Worm (Caenorhabditis elegans) whole organism, L4 larva: Measurements from ENCODE around the gene fbxa-143.

ENCODE experiments used
- D1046.2 ChIP-seq: fragments of 200-800 bp; sonication (Bioruptor generic); IDR thresholded peaks from 2 replicates; pipeline ENCODE4 v1.3.6; 2022; ENCODE audit warnings: missing genetic modification characterization, missing compliant biosample characterization
- F10B5.3 ChIP-seq: sonication (generic microtip); optimal IDR thresholded peaks from 2 replicates; lab custom pipeline; 2016; ENCODE audit warnings: mild to moderate bottlenecking, missing genetic modification characterization, missing compliant biosample characterization
- F37D6.2 ChIP-seq: sonication (generic microtip); optimal IDR thresholded peaks from 2 replicates; lab custom pipeline; 2016; ENCODE audit warnings: mild to moderate bottlenecking, missing genetic modification characterization, missing compliant biosample characterization
- F49E8.2 ChIP-seq: sonication (generic microtip); optimal IDR thresholded peaks from 2 replicates; lab custom pipeline; 2016; ENCODE audit warnings: missing compliant biosample characterization, mild to moderate bottlenecking, missing genetic modification characterization, borderline replicate concordance
- Y105C5A.15 ChIP-seq: fragments of 200-800 bp; sonication (Bioruptor generic); IDR thresholded peaks from 2 replicates; pipeline ENCODE4 v1.3.6; 2022; ENCODE audit warnings: missing genetic modification characterization, missing compliant biosample characterization
- Y48G9A.11 ChIP-seq: fragments of 200-800 bp; sonication (Bioruptor generic); IDR thresholded peaks from 2 replicates; pipeline ENCODE4 v1.3.6; 2022; ENCODE audit warnings: missing genetic modification reagents, missing genetic modification characterization, missing compliant biosample characterization
- Y75B8A.6 ChIP-seq: fragments of 200-800 bp; sonication (Bioruptor generic); IDR thresholded peaks from 2 replicates; pipeline ENCODE4 v1.3.6; 2022; ENCODE audit warnings: missing genetic modification reagents, missing genetic modification characterization, missing compliant biosample characterization
- attf-4 ChIP-seq: sonication (generic microtip); optimal IDR thresholded peaks from 3 replicates; lab custom pipeline; 2017; ENCODE audit warnings: missing biosample characterization, missing genetic modification characterization
- ceh-20 ChIP-seq: fragments of 200-800 bp; sonication (Bioruptor generic); IDR thresholded peaks from 2 replicates; pipeline ENCODE4 v1.3.6; 2022; ENCODE audit warnings: missing genetic modification reagents, missing genetic modification characterization, missing compliant biosample characterization
- ceh-32 ChIP-seq: sonication (generic microtip); optimal IDR thresholded peaks from 2 replicates; lab custom pipeline; 2016; ENCODE audit warnings: mild to moderate bottlenecking, missing genetic modification characterization, missing compliant biosample characterization; ENCODE audit not compliant: poor library complexity
- ceh-62 ChIP-seq: sonication (generic microtip); optimal IDR thresholded peaks from 2 replicates; lab custom pipeline; 2017; ENCODE audit warnings: missing biosample characterization, missing genetic modification characterization
- ceh-82 ChIP-seq: sonication (generic microtip); optimal IDR thresholded peaks from 2 replicates; lab custom pipeline; 2017; ENCODE audit warnings: missing biosample characterization, missing genetic modification characterization
- ces-1 ChIP-seq: fragments of 150-350 bp; sonication (generic microtip); optimal IDR thresholded peaks from 4 replicates; lab custom pipeline; 2014; ENCODE audit warnings: missing biosample characterization, missing genetic modification reagents, missing genetic modification characterization
- daf-16 ChIP-seq, 3 experiments: sonication (generic microtip); optimal IDR thresholded peaks; 2 replicates each; lab custom pipeline; 2016 to 2017; ENCODE audit warnings: missing genetic modification characterization in 3 of 3, missing genetic modification reagents in 3 of 3, mild to moderate bottlenecking in 2 of 3, missing compliant biosample characterization in 2 of 3, missing biosample characterization in 1 of 3, moderate library complexity in 1 of 3
- daf-19 ChIP-seq: fragments of 200-800 bp; sonication (Bioruptor generic); conservative IDR thresholded peaks from 2 replicates; pipeline ENCODE4 v1.3.6; 2022; ENCODE audit warnings: missing genetic modification characterization, missing compliant biosample characterization
- daf-8 ChIP-seq: fragments of 200-800 bp; sonication (Bioruptor generic); IDR thresholded peaks from 2 replicates; pipeline ENCODE4 v1.3.6; 2022; ENCODE audit warnings: missing genetic modification characterization, missing compliant biosample characterization
- dmd-8 ChIP-seq: fragments of 200-800 bp; sonication (Bioruptor generic); IDR thresholded peaks from 2 replicates; pipeline ENCODE4 v1.3.6; 2022; ENCODE audit warnings: missing genetic modification characterization, missing compliant biosample characterization
- dpl-1 ChIP-seq: fragments of 150-350 bp; optimal IDR thresholded peaks from 2 replicates; lab custom pipeline; 2014; ENCODE audit warnings: missing biosample characterization, missing genetic modification reagents, missing genetic modification characterization
- fkh-10 ChIP-seq: fragments of 150-350 bp; optimal IDR thresholded peaks from 2 replicates; lab custom pipeline; 2014; ENCODE audit warnings: missing biosample characterization, missing genetic modification reagents, missing genetic modification characterization
- gei-8 ChIP-seq: fragments of 200-800 bp; sonication (Bioruptor generic); optimal IDR thresholded peaks from 2 replicates; lab custom pipeline; 2018; ENCODE audit warnings: mild to moderate bottlenecking, missing genetic modification characterization, missing compliant biosample characterization
- hlh-11 ChIP-seq: fragments of 200-800 bp; sonication (Bioruptor generic); optimal IDR thresholded peaks from 2 replicates; lab custom pipeline; 2018; ENCODE audit warnings: mild to moderate bottlenecking, missing genetic modification characterization, missing compliant biosample characterization
- lim-7 ChIP-seq: fragments of 200-800 bp; sonication (Bioruptor generic); IDR thresholded peaks from 2 replicates; pipeline ENCODE4 v1.3.6; 2022; ENCODE audit warnings: missing genetic modification characterization, missing compliant biosample characterization
- lin-15B ChIP-seq: fragments of 150-350 bp; sonication (generic microtip); optimal IDR thresholded peaks from 3 replicates; lab custom pipeline; 2014; ENCODE audit warnings: missing biosample characterization, missing genetic modification characterization
- lin-29 ChIP-seq: fragments of 200-800 bp; sonication (Bioruptor generic); IDR thresholded peaks from 2 replicates; pipeline ENCODE4 v1.3.6; 2022; ENCODE audit warnings: missing genetic modification reagents, missing genetic modification characterization, missing compliant biosample characterization
- lin-38 ChIP-seq: fragments of 200-800 bp; sonication (Bioruptor generic); IDR thresholded peaks from 2 replicates; pipeline ENCODE4 v1.3.6; 2022; ENCODE audit warnings: missing genetic modification reagents, missing genetic modification characterization, missing compliant biosample characterization
- lin-39 ChIP-seq: fragments of 150-350 bp; optimal IDR thresholded peaks from 2 replicates; lab custom pipeline; 2014; ENCODE audit warnings: missing biosample characterization, missing genetic modification reagents, missing genetic modification characterization
- madf-5 ChIP-seq, 2 experiments: fragments of 200-800 bp; sonication (Bioruptor generic); IDR thresholded peaks; 2 replicates each; pipeline ENCODE4 v1.3.6; 2022; ENCODE audit warnings: missing compliant biosample characterization in 2 of 2, missing genetic modification characterization in 2 of 2
- madf-9 ChIP-seq: fragments of 200-800 bp; sonication (Bioruptor generic); conservative IDR thresholded peaks from 2 replicates; pipeline ENCODE4 v1.3.6; 2022; ENCODE audit warnings: missing genetic modification reagents, missing genetic modification characterization, missing compliant biosample characterization
- mdl-1 ChIP-seq, 2 experiments: fragments of 150-350 bp in 1 of 2; sonication (generic microtip) in 1 of 2; optimal IDR thresholded peaks; 2 replicates each; lab custom pipeline; 2014 to 2017; ENCODE audit warnings: missing biosample characterization in 2 of 2, missing genetic modification characterization in 2 of 2
- mep-1 ChIP-seq: fragments of 150-350 bp; sonication (generic microtip); optimal IDR thresholded peaks from 3 replicates; lab custom pipeline; 2014; ENCODE audit warnings: missing biosample characterization, missing genetic modification characterization
- mxl-2 ChIP-seq: fragments of 200-800 bp; sonication (Bioruptor generic); conservative IDR thresholded peaks from 2 replicates; pipeline ENCODE4 v1.3.6; 2022; ENCODE audit warnings: missing genetic modification reagents, missing genetic modification characterization, missing compliant biosample characterization
- nhr-10 ChIP-seq: fragments of 150-350 bp; optimal IDR thresholded peaks from 2 replicates; lab custom pipeline; 2014; ENCODE audit warnings: missing biosample characterization, missing genetic modification characterization
- nhr-102 ChIP-seq: sonication (generic microtip); optimal IDR thresholded peaks from 2 replicates; lab custom pipeline; 2016; ENCODE audit warnings: mild to moderate bottlenecking, missing genetic modification characterization, moderate library complexity, missing compliant biosample characterization
- nhr-111 ChIP-seq: fragments of 200-800 bp; sonication (Bioruptor generic); optimal IDR thresholded peaks from 2 replicates; lab custom pipeline; 2018; ENCODE audit warnings: mild to moderate bottlenecking, missing genetic modification characterization, missing compliant biosample characterization
- nhr-28 ChIP-seq: fragments of 150-350 bp; optimal IDR thresholded peaks from 2 replicates; lab custom pipeline; 2014; ENCODE audit warnings: missing biosample characterization, missing genetic modification characterization
- nhr-41 ChIP-seq: fragments of 200-800 bp; sonication (Bioruptor generic); IDR thresholded peaks from 2 replicates; pipeline ENCODE4 v1.3.6; 2022; ENCODE audit warnings: missing genetic modification reagents, missing genetic modification characterization, missing compliant biosample characterization
- nhr-42 ChIP-seq: fragments of 200-800 bp; sonication (Bioruptor generic); IDR thresholded peaks from 2 replicates; pipeline ENCODE4 v1.3.6; 2022; ENCODE audit warnings: missing genetic modification characterization, missing compliant biosample characterization
- nhr-48 ChIP-seq: sonication (generic microtip); optimal IDR thresholded peaks from 2 replicates; lab custom pipeline; 2016; ENCODE audit warnings: mild to moderate bottlenecking, missing genetic modification characterization, missing compliant biosample characterization
- nhr-76 ChIP-seq: fragments of 150-350 bp; optimal IDR thresholded peaks from 2 replicates; lab custom pipeline; 2014; ENCODE audit warnings: missing biosample characterization, missing genetic modification characterization
- nhr-77 ChIP-seq: fragments of 150-350 bp; optimal IDR thresholded peaks from 2 replicates; lab custom pipeline; 2014; ENCODE audit warnings: missing biosample characterization, missing genetic modification characterization
- pha-4 ChIP-seq, 2 experiments: fragments of 150-350 bp in 1 of 2; fragments of 200-800 bp in 1 of 2; sonication (Bioruptor generic) in 1 of 2; IDR thresholded peaks in 1 of 2; optimal IDR thresholded peaks in 1 of 2; 2 replicates each; pipeline versions ENCODE4 v1.3.6 to Lab custom; 2014 to 2022; ENCODE audit warnings: missing genetic modification characterization in 2 of 2, missing genetic modification reagents in 2 of 2, missing biosample characterization in 1 of 2, missing compliant biosample characterization in 1 of 2
- php-3 ChIP-seq: fragments of 200-800 bp; sonication (Bioruptor generic); IDR thresholded peaks from 2 replicates; pipeline ENCODE4 v1.3.6; 2022; ENCODE audit warnings: missing genetic modification reagents, missing genetic modification characterization, missing compliant biosample characterization
- pqm-1 ChIP-seq: sonication (generic microtip); optimal IDR thresholded peaks from 2 replicates; lab custom pipeline; 2017; ENCODE audit warnings: missing biosample characterization, missing genetic modification characterization
- rbr-2 ChIP-seq: sonication (generic microtip); optimal IDR thresholded peaks from 2 replicates; lab custom pipeline; 2016; ENCODE audit warnings: missing genotype, missing genetic modification characterization, missing compliant biosample characterization
- saeg-2 ChIP-seq: fragments of 200-800 bp; sonication (Bioruptor generic); IDR thresholded peaks from 2 replicates; pipeline ENCODE4 v1.3.6; 2022; ENCODE audit warnings: missing genetic modification reagents, missing genetic modification characterization, missing compliant biosample characterization
- snpc-4 ChIP-seq: fragments of 150-350 bp; optimal IDR thresholded peaks from 2 replicates; lab custom pipeline; 2014; ENCODE audit warnings: missing biosample characterization, missing genetic modification characterization
- unc-62 ChIP-seq, 3 experiments: fragments of 150-350 bp in 1 of 3; sonication (generic microtip); optimal IDR thresholded peaks in 2 of 3; peaks in 1 of 3; 1 replicate in 1 of 3; 2 replicates in 2 of 3; lab custom pipeline; 2014 to 2017; ENCODE audit warnings: missing biosample characterization in 3 of 3, missing genetic modification characterization in 3 of 3, missing genetic modification reagents in 3 of 3, missing genotype in 1 of 3
- zag-1 ChIP-seq: fragments of 150-350 bp; optimal IDR thresholded peaks from 2 replicates; lab custom pipeline; 2014; ENCODE audit warnings: missing biosample characterization, missing genetic modification characterization
- zfp-2 ChIP-seq: sonication (generic microtip); optimal IDR thresholded peaks from 2 replicates; lab custom pipeline; 2016; ENCODE audit warnings: mild to moderate bottlenecking, missing genetic modification characterization, missing compliant biosample characterization
- zip-2 ChIP-seq: fragments of 150-350 bp; optimal IDR thresholded peaks from 2 replicates; lab custom pipeline; 2014; ENCODE audit warnings: missing biosample characterization, missing genetic modification characterization
- ztf-11 ChIP-seq: fragments of 150-350 bp; optimal IDR thresholded peaks from 2 replicates; lab custom pipeline; 2014; ENCODE audit warnings: missing biosample characterization, missing genetic modification characterization
- ztf-7 ChIP-seq: fragments of 150-350 bp; optimal IDR thresholded peaks from 2 replicates; lab custom pipeline; 2014; ENCODE audit warnings: missing biosample characterization, missing genetic modification characterization

The fbxa-143 gene

ce11 chrV:16080039-16080438 is 47.3 kb downstream of the fbxa-143 start:
- TF ChIP-seq nhr-102 (no peak), php-3 (GFP tag; lab: Robert Waterston, UW) (peak; percentile 68; the same call in 1 of the 2 replicates), gei-8 (GFP tag; lab: Kevin White, UChicago) (no peak), nhr-41 (GFP tag; lab: Robert Waterston, UW) (no peak), lin-29 (GFP tag; lab: Robert Waterston, UW) (no peak), dmd-8 (GFP tag; lab: Robert Waterston, UW) (no peak), ces-1 (GFP tag; lab: Kevin White, UChicago) (no peak), ceh-82 (tag; lab: Kevin White, UChicago) (no peak), ztf-11 (no peak), F49E8.2 (tag; lab: Kevin White, UChicago) (no peak), snpc-4 (tag; lab: Kevin White, UChicago) (no peak), nhr-76 (tag; lab: Kevin White, UChicago) (no peak), nhr-111 (GFP tag; lab: Kevin White, UChicago) (no peak), lin-15B (no peak), hlh-11 (tag; lab: Kevin White, UChicago) (no peak), lin-38 (GFP tag; lab: Robert Waterston, UW) (no peak), madf-5 (GFP tag; IDR thresholded peaks at IDR 0.05; lab: Robert Waterston, UW) (no peak), nhr-77 (no peak), Y48G9A.11 (GFP tag; lab: Robert Waterston, UW) (no peak), Y105C5A.15 (GFP tag; lab: Robert Waterston, UW) (no peak), nhr-28 (peak; percentile 84), ceh-20 (GFP tag; lab: Robert Waterston, UW) (no peak), saeg-2 (GFP tag; lab: Robert Waterston, UW) (no peak), F10B5.3 (no peak), rbr-2 (tag; lab: Kevin White, UChicago) (no peak), madf-9 (GFP tag; lab: Robert Waterston, UW) (no peak), nhr-10 (tag; lab: Kevin White, UChicago) (no peak), nhr-42 (no peak), unc-62 (GFP tag; optimal IDR thresholded peaks at IDR 0.05 in 1 of 2; lab: Kevin White, UChicago) (peak in 1 of 2 experiments; percentile 0), unc-62 (tag; optimal IDR thresholded peaks at IDR 0.05; lab: Kevin White, UChicago) (no peak), nhr-48 (tag; lab: Kevin White, UChicago) (peak; percentile 14), F37D6.2 (tag; lab: Kevin White, UChicago) (no peak), mdl-1 (tag; optimal IDR thresholded peaks at IDR 0.05; lab: Kevin White, UChicago) (no peak), Y75B8A.6 (GFP tag; lab: Robert Waterston, UW) (no peak), pha-4 (GFP tag; IDR thresholded peaks at IDR 0.05; lab: Robert Waterston, UW) (no peak), pha-4 (tag; optimal IDR thresholded peaks at IDR 0.05; lab: Kevin White, UChicago) (no peak), zag-1 (tag; lab: Kevin White, UChicago) (no peak), pqm-1 (tag; lab: Kevin White, UChicago) (peak; percentile 74), daf-19 (GFP tag; lab: Robert Waterston, UW) (no peak), attf-4 (tag; lab: Kevin White, UChicago) (no peak), lin-39 (tag; lab: Kevin White, UChicago) (no peak), fkh-10 (GFP tag; lab: Kevin White, UChicago) (no peak), D1046.2 (GFP tag; lab: Robert Waterston, UW) (no peak), mxl-2 (GFP tag; lab: Robert Waterston, UW) (no peak), zfp-2 (tag; lab: Kevin White, UChicago) (no peak), mep-1 (tag; lab: Kevin White, UChicago) (no peak), lim-7 (no peak), daf-16 (GFP tag; optimal IDR thresholded peaks at IDR 0.05; lab: Kevin White, UChicago) (no peak), daf-16 (tag; optimal IDR thresholded peaks at IDR 0.05; lab: Kevin White, UChicago) (peak; percentile 42), ceh-32 (tag; lab: Kevin White, UChicago) (no peak), daf-8 (GFP tag; lab: Robert Waterston, UW) (no peak), zip-2 (tag; lab: Kevin White, UChicago) (no peak), dpl-1 (no peak), ceh-62 (no peak), ztf-7 (tag; lab: Kevin White, UChicago) (no peak)
